Fruit fly (Drosophila melanogaster) whole organism, pupa: ENCODE results near the gene CG44044.

Experiments used
- CG10348 ChIP-seq: fragments of 200-800 bp; sonication (Bioruptor generic); IDR thresholded peaks from 2 replicates; pipeline ENCODE4 v1.3.6; 2022; ENCODE audit warnings: missing biosample characterization, missing genetic modification characterization
- CG12605 ChIP-seq: fragments of 200-800 bp; sonication (Bioruptor generic); IDR thresholded peaks from 2 replicates; pipeline ENCODE4 v1.3.6; 2022; ENCODE audit warnings: missing biosample characterization, missing genetic modification characterization
- CG13204 ChIP-seq: fragments of 200-800 bp; sonication (Bioruptor generic); optimal IDR thresholded peaks from 2 replicates; lab custom pipeline; 2018; ENCODE audit warnings: missing biosample characterization, mild to moderate bottlenecking, missing genetic modification characterization, moderate library complexity
- CG14655 ChIP-seq: fragments of 200-800 bp; sonication (Bioruptor generic); optimal IDR thresholded peaks from 3 replicates; lab custom pipeline; 2017; ENCODE audit warnings: mild to moderate bottlenecking, missing biosample characterization, missing genetic modification reagents, missing genetic modification characterization
- CG15710 ChIP-seq: fragments of 200-800 bp; sonication (Bioruptor generic); optimal IDR thresholded peaks from 2 replicates; lab custom pipeline; 2018; ENCODE audit warnings: missing biosample characterization, mild to moderate bottlenecking, missing genetic modification characterization, moderate library complexity
- CG17806 ChIP-seq: fragments of 200-800 bp; sonication (Bioruptor generic); optimal IDR thresholded peaks from 2 replicates; lab custom pipeline; 2018; ENCODE audit warnings: missing biosample characterization, mild to moderate bottlenecking, missing genetic modification characterization, moderate library complexity
- CG32121 ChIP-seq: fragments of 200-800 bp; sonication (Bioruptor generic); IDR thresholded peaks from 2 replicates; pipeline ENCODE4 v1.3.6; 2022; ENCODE audit warnings: missing biosample characterization, missing genetic modification characterization
- CG34367 ChIP-seq: fragments of 200-800 bp; sonication (Bioruptor generic); optimal IDR thresholded peaks from 2 replicates; lab custom pipeline; 2018; ENCODE audit warnings: missing biosample characterization, mild to moderate bottlenecking, missing genetic modification characterization
- CG4496 ChIP-seq: fragments of 200-800 bp; sonication (Bioruptor generic); IDR thresholded peaks from 3 replicates; pipeline ENCODE4 v1.3.6; 2022; ENCODE audit warnings: missing biosample characterization, missing genetic modification characterization
- CG8159 ChIP-seq: fragments of 200-800 bp; sonication (Bioruptor generic); optimal IDR thresholded peaks from 3 replicates; lab custom pipeline; 2018; ENCODE audit warnings: missing biosample characterization, mild to moderate bottlenecking, missing genetic modification characterization, moderate library complexity
- CG8301 ChIP-seq: fragments of 200-800 bp; sonication (Bioruptor generic); optimal IDR thresholded peaks from 2 replicates; lab custom pipeline; 2018; ENCODE audit warnings: missing biosample characterization, mild to moderate bottlenecking, missing genetic modification characterization
- D1 ChIP-seq: fragments of 200-800 bp; sonication (Bioruptor generic); optimal IDR thresholded peaks from 2 replicates; lab custom pipeline; 2018; ENCODE audit warnings: missing biosample characterization, mild to moderate bottlenecking, missing genetic modification characterization, moderate library complexity
- EcR ChIP-seq: fragments of 200-800 bp; sonication (Bioruptor generic); optimal IDR thresholded peaks from 3 replicates; lab custom pipeline; 2019; ENCODE audit warnings: missing biosample characterization, missing genetic modification characterization, mild to moderate bottlenecking, moderate library complexity, missing genetic modification reagents
- Ets98B ChIP-seq: fragments of 200-800 bp; sonication (Bioruptor generic); IDR thresholded peaks from 2 replicates; pipeline ENCODE4 v1.3.6; 2022; ENCODE audit warnings: missing biosample characterization, missing genetic modification characterization
- Pif1A ChIP-seq: fragments of 200-800 bp; sonication (Bioruptor generic); optimal IDR thresholded peaks from 3 replicates; lab custom pipeline; 2016; ENCODE audit warnings: missing biosample characterization, missing genetic modification characterization
- Pif1B ChIP-seq: fragments of 200-800 bp; sonication (Bioruptor generic); optimal IDR thresholded peaks from 3 replicates; lab custom pipeline; 2016; ENCODE audit warnings: missing biosample characterization, missing genetic modification characterization
- Snoo ChIP-seq: fragments of 200-800 bp; sonication (Bioruptor generic); optimal IDR thresholded peaks from 3 replicates; lab custom pipeline; 2017; ENCODE audit warnings: missing biosample characterization, mild to moderate bottlenecking, missing genetic modification characterization, inconsistent platforms
- fd96Ca ChIP-seq: fragments of 200-800 bp; sonication (Bioruptor generic); IDR thresholded peaks from 3 replicates; pipeline ENCODE4 v1.3.6; 2022; ENCODE audit warnings: missing biosample characterization, missing genetic modification characterization
- gl ChIP-seq: fragments of 200-800 bp; sonication (Bioruptor generic); optimal IDR thresholded peaks from 2 replicates; lab custom pipeline; 2018; ENCODE audit warnings: missing biosample characterization, mild to moderate bottlenecking, missing genetic modification characterization
- rn ChIP-seq: fragments of 200-800 bp; sonication (Bioruptor generic); IDR thresholded peaks from 2 replicates; pipeline ENCODE4 v1.3.6; 2022; ENCODE audit warnings: missing biosample characterization, missing genetic modification characterization

Gene CG44044

DNA sequence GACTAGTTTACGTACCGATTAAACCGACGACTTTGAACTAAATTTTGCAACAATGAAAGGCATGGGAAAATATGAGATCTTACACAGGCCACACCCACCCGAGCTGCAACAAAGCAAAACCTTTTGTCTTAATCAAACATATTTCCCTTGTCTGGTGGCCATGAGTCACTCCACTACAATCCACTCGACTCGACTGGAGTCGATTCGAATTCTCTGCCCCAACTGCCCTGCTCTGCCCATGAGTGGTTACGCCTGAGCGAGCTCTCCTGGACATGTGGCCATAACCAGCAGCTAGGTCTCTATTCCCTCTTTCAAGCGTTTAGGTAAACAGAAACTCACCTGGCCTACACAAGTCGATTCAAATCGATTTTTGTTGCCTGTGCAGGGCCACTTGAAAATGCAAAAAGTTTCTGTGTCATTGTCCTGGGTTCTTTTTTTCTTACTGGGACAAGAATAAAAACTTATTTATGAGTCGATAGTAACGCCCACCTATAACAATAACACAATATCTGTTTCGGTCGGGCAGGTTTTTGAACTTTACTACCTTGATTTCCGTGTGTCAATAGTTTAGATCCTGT is 32.8 kb upstream of the CG44044 start:
- TF ChIP-seq gl (tag; lab: Kevin White, UChicago) = peak; percentile 38
- peak; percentile 1 for TF ChIP-seq CG8159 (tag; lab: Kevin White, UChicago)
- TF ChIP-seq D1 (tag; lab: Kevin White, UChicago) = no peak
- TF ChIP-seq EcR (GFP tag; lab: Kevin White, UChicago) = peak; percentile 90

DNA sequence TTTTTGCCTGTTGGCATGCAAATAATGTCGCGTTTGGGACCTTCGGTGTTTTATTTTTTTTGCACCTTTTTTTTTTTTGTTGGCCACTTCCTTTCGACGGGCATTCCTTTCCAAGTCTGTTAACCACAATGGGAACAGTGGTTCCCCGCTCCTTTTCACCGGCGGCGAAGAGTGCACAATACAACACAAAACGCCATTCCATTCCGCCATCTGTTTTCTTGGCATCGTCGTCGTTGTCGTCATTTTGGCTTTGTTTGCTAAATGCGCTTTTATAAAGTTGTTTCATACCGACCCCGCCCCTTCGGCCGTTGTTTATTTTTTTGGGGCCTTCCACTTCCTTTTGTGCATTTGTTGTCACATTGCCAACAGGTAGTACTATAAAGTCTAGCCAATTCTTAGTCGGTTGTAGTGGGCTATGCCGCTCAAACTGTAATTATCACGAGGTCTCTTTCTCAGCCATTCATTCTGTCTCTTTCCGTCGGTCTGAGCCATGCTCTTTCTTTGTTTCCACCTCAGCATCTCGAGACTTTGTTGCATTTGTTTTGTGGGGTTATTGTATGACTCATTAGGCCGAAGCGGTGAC is 31.3 kb upstream of the CG44044 start:
- TF ChIP-seq CG13204 (no peak), CG17806 (tag; lab: Kevin White, UChicago) (no peak), EcR (GFP tag; lab: Kevin White, UChicago) (peak; percentile 82), Snoo (tag; lab: Kevin White, UChicago) (peak; percentile 26)
- TF ChIP-seq, all 21 proteins: peak for 2

DNA sequence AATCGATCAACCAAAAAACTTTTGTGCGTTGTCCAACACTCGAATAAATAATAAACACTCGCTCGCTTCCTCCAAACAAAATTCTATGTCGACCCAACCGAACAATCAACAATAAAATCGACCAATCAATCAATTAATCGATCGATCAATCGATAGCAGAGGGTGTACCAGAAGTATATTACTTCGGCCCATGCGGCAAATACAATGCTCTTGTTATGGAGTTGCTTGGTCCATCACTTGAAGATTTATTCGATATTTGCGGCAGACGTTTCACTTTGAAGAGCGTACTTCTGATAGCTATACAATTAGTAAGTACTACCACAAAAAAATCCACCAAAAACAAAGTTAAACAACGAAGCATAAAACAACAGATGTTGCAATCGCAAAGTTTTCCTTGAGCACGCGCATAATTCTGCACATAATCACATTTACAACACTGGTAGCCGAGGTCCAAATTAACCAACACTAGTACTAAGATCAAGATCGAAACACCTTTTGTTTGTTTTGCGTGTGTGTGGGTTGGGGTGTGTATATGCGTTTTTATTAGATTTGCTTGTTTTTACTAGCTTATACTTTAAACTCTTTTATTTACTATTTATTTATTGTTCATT is 26.0 kb upstream of the CG44044 start:
- TF ChIP-seq CG14655 (GFP tag; lab: Kevin White, UChicago) (no peak), CG8301 (tag; lab: Kevin White, UChicago) (no peak), Snoo (tag; lab: Kevin White, UChicago) (no peak), CG32121 (GFP tag; lab: Robert Waterston, UW) (no peak), CG4496 (GFP tag; lab: Robert Waterston, UW) (no peak), CG34367 (tag; lab: Kevin White, UChicago) (no peak)

DNA sequence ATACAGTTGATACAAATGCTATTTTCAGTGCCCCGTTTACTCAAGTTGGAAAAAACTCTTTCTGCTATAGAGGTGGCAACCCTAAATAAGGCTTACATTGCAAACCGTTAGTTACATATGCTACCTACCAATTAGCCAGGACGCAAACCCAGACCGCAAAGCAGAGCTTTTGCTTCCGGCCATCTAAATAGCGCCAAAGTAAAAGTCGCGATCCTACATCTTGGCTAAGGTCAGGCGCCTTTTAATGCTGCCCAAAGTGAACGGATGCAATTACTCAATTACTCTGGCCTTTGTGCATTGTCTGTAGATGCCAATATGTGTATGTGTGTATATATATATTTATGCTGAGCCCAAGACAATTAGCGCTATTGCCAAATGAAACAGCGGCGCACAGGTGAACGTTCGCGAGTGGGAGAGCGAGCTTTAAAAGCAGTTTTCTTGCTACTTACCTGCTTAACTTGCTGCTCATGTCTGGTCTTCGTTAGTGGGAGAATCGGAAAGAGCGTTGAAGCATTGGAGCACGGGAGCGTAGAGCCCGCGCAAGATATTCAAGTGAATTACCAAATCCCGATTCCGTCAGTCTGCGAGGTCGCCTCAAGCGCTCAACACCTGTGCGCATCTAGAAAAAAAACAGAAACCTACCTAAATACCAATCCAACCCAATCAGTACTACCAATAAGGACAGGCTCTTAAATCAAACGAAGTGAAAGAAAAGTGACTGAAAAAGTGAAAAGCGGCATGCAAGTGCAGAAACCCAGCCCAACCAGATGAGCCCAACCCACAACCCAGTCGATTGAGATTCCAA is 16.3 kb upstream of the CG44044 start, which contains the start of gene Zip89B:
Zip89B (plus strand) TSS at position 574 of the 805 bp plus-strand sequence.
- TF ChIP-seq CG13204 = no peak
- no peak for TF ChIP-seq Pif1A
- TF ChIP-seq D1 (tag; lab: Kevin White, UChicago) = no peak
- no peak for TF ChIP-seq CG17806 (tag; lab: Kevin White, UChicago)
- no peak for TF ChIP-seq CG8159 (tag; lab: Kevin White, UChicago)
- TF ChIP-seq Pif1B (GFP tag; lab: Kevin White, UChicago) = peak; percentile 23
- no peak for TF ChIP-seq Snoo (tag; lab: Kevin White, UChicago)
- TF ChIP-seq CG14655 (GFP tag; lab: Kevin White, UChicago) = no peak
- TF ChIP-seq CG10348 = no peak
- no peak for TF ChIP-seq gl (tag; lab: Kevin White, UChicago)
- TF ChIP-seq EcR (GFP tag; lab: Kevin White, UChicago) = peak; percentile 93

DNA sequence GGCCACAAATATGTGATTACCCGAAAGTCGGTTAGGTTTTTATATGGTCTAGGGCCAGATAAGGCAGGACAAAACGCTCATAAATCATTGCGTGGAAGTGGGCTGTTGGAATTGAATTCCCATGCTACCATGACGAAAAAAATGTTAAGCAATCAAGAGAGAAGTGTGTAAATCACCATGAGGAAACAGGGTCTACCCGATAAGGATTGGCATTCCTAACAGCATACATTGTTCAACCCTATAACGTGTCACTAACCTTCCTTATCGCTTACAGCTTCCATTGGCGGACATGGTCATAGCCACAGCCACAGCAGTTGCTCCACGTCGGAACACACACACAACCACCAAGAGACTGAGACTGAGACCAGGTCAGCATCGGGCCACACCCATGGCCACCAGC is 13.6 kb upstream of the CG44044 start:
- peak; percentile 69 for TF ChIP-seq EcR (GFP tag; lab: Kevin White, UChicago)
- no peak for TF ChIP-seq CG4496 (GFP tag; lab: Robert Waterston, UW)

DNA sequence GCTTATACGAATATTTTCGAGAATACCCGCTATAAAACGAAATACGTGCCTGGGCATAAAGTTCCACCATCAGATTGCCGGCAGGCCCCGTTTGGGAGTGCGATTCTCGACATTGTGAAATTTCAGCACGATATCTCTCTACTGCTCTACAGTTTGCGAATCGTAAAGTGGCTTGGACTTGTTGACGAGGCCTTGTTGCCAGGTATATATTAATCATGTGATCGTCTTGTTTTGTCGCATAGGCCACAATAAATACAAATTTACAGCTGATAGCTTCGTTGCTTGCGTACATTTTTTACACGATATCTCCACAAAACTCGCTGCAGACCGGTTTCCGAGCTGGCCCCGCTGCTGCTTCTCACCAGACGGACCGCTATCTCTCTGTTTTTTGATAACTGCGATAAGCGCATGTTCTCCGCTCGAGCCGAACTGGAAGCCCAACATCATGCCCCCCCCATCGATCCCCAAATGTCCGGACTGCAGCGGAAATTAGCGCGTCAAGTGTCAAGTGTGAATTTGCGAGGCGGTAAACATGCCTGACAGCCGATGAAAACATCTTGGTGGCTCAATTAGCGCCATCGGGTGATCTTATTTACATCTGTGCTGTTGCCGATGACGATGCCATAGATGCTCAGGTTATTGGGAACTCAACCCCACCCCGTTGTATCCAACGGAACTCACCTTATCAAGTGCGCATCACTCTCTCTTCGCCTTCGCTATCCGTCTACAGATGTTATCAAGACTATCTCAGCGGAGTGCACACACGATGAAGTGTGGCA is 12.1 kb upstream of the CG44044 start:
- peak; percentile 10 for TF ChIP-seq Pif1A
- 0 out of 2 replicates have a peak, but pooled peaks have one; percentile 17 for TF ChIP-seq CG12605 (GFP tag; lab: Robert Waterston, UW)
- peak; percentile 67 for TF ChIP-seq CG13204
- no peak for TF ChIP-seq CG17806 (tag; lab: Kevin White, UChicago)
- TF ChIP-seq Ets98B (GFP tag; lab: Robert Waterston, UW) = no peak
- 0 out of 3 replicates have a peak, but pooled peaks have one; percentile 42 for TF ChIP-seq CG4496 (GFP tag; lab: Robert Waterston, UW)
- TF ChIP-seq CG32121 (GFP tag; lab: Robert Waterston, UW) = peak; percentile 30; the same call in 1 of the 2 replicates
- no peak for TF ChIP-seq rn (GFP tag; lab: Robert Waterston, UW)
- TF ChIP-seq CG15710 (tag; lab: Kevin White, UChicago) = peak; percentile 10
- TF ChIP-seq fd96Ca = no peak
- TF ChIP-seq CG8159 (tag; lab: Kevin White, UChicago) = peak; percentile 19
- TF ChIP-seq, all 21 proteins: peak for 7
